Comparison of ENCODE assay signal across 1 worm cellular context in genomic region chrIII:3271682-3272081, ce11.
TF ChIP-seq lines count a peak whose summit lies in the region.

No protein-coding gene starts in this region.

TF ChIP-seq in whole organism, L4 larva, 104 proteins besides CTCF, POLR2A, EP300 and RAD21 (continued from another document):
- 0 out of 2 replicates have a peak, but pooled peaks have one; percentile 46 for TF ChIP-seq mxl-2 (GFP tag; conservative IDR thresholded peaks at IDR 0.05; lab: Robert Waterston, UW)
